Fruit fly (Drosophila melanogaster): ENCODE results near the gene vls.

vls gene

dm6 chr2L:20082965-20083855, 17.7 kb upstream of the vls start (continued):
- TF ChIP-seq CG2116 (GFP tag; optimal IDR thresholded peaks at IDR 0.05) (no peak), unpg (GFP tag; optimal IDR thresholded peaks at IDR 0.05) (peak; percentile 21), B-H1 (GFP tag; IDR thresholded peaks at IDR 0.05) (no peak; the same call in 2 of the 3 replicates), CG1602 (GFP tag; optimal IDR thresholded peaks at IDR 0.05) (peak; percentile 10), CG6765 (GFP tag; optimal IDR thresholded peaks at IDR 0.05) (peak; percentile 18), CG12104 (GFP tag; optimal IDR thresholded peaks at IDR 0.05) (no peak), CG1024 (GFP tag; IDR thresholded peaks at IDR 0.05) (no peak), CG11093 (GFP tag; IDR thresholded peaks at IDR 0.05) (0 out of 3 replicates have a peak, but pooled peaks have one; percentile 4), Mrtf (GFP tag; IDR thresholded peaks at IDR 0.05) (0 out of 3 replicates have a peak, but pooled peaks have one; percentile 29), Sox100B (GFP tag; optimal IDR thresholded peaks at IDR 0.05) (no peak), repo (GFP tag; optimal IDR thresholded peaks at IDR 0.05) (no peak), crc (GFP tag; optimal IDR thresholded peaks at IDR 0.05) (peak; percentile 12), CG12659 (GFP tag; optimal IDR thresholded peaks at IDR 0.05) (no peak), CG17328 (GFP tag; IDR thresholded peaks at IDR 0.05) (no peak), CG17568 (GFP tag; optimal IDR thresholded peaks at IDR 0.05) (peak; percentile 18), Taf1 (GFP tag; IDR thresholded peaks at IDR 0.05) (no peak), CG10431 (GFP tag; optimal IDR thresholded peaks at IDR 0.05) (no peak), CG15011 (GFP tag; optimal IDR thresholded peaks at IDR 0.05) (no peak), CG7271 (tag; optimal IDR thresholded peaks at IDR 0.05) (no peak), CG7928 (GFP tag; optimal IDR thresholded peaks at IDR 0.05) (peak; percentile 1), vvl (GFP tag; IDR thresholded peaks at IDR 0.05) (no peak), CG10147 (GFP tag; optimal IDR thresholded peaks at IDR 0.05) (peak; percentile 30), dati (GFP tag; IDR thresholded peaks at IDR 0.05) (no peak), HmgZ (tag; optimal IDR thresholded peaks at IDR 0.05) (no peak), Nf-YB (GFP tag; optimal IDR thresholded peaks at IDR 0.05) (no peak), lab (GFP tag; optimal IDR thresholded peaks at IDR 0.05) (peak; percentile 3), hb (GFP tag; IDR thresholded peaks at IDR 0.05; ENCODE audit: partially characterized antibody) (no peak), dmrt99B (tag; optimal IDR thresholded peaks at IDR 0.05) (no peak), Hr51 (GFP tag; optimal IDR thresholded peaks at IDR 0.05) (peak in 1 of 2 experiments; percentile 42), Fer3 (tag; optimal IDR thresholded peaks at IDR 0.05) (peak; percentile 28), CG9876 (GFP tag; optimal IDR thresholded peaks at IDR 0.05) (no peak), CG17385 (GFP tag; optimal IDR thresholded peaks at IDR 0.05) (peak; percentile 41), hkb (optimal IDR thresholded peaks at IDR 0.05) (no peak), hkb (GFP tag; IDR thresholded peaks at IDR 0.05) (peak; percentile 43; the same call in 1 of the 2 replicates), CG15601 (tag; optimal IDR thresholded peaks at IDR 0.05) (no peak), mirr (GFP tag; optimal IDR thresholded peaks at IDR 0.05) (peak; percentile 48), p53 (GFP tag; optimal IDR thresholded peaks at IDR 0.05) (no peak), YL-1 (GFP tag; optimal IDR thresholded peaks at IDR 0.05) (no peak), HLHmδ (GFP tag; optimal IDR thresholded peaks at IDR 0.05) (no peak), amos (GFP tag; IDR thresholded peaks at IDR 0.05; ENCODE audit: partially characterized antibody) (no peak), CG3838 (GFP tag; optimal IDR thresholded peaks at IDR 0.05) (no peak), stwl (tag; optimal IDR thresholded peaks at IDR 0.05) (no peak), nerfin-2 (GFP tag; IDR thresholded peaks at IDR 0.05; ENCODE audit: partially characterized antibody) (no peak), row (GFP tag; IDR thresholded peaks at IDR 0.05) (peak; percentile 27; the same call in 1 of the 3 replicates), HLH3B (GFP tag; IDR thresholded peaks at IDR 0.05) (no peak), CG15269 (tag; optimal IDR thresholded peaks at IDR 0.05) (peak; percentile 7), fd96Cb (tag; optimal IDR thresholded peaks at IDR 0.05) (peak; percentile 15), yki (optimal IDR thresholded peaks at IDR 0.05) (no peak), tap (tag; optimal IDR thresholded peaks at IDR 0.05) (peak; percentile 3)

Data from whole organism, embryonic.